Worm (Caenorhabditis elegans) whole organism, L3 larva: Measurements from ENCODE around the gene ceh-41.

ENCODE experiments used
- R02D3.7 ChIP-seq: fragments of 150-350 bp; optimal IDR thresholded peaks from 2 replicates; lab custom pipeline; 2014; ENCODE audit warnings: missing biosample characterization, missing genetic modification characterization
- ZK546.5 ChIP-seq: sonication (generic microtip); optimal IDR thresholded peaks from 2 replicates; lab custom pipeline; 2017; ENCODE audit warnings: missing biosample characterization, missing genetic modification characterization
- jun-1 ChIP-seq: fragments of 150-350 bp; optimal IDR thresholded peaks from 2 replicates; lab custom pipeline; 2014; ENCODE audit warnings: missing biosample characterization, missing genetic modification reagents, missing genetic modification characterization
- nhr-28 ChIP-seq: fragments of 150-350 bp; optimal IDR thresholded peaks from 2 replicates; lab custom pipeline; 2014; ENCODE audit warnings: missing biosample characterization, missing genetic modification characterization
- pha-4 ChIP-seq: fragments of 150-350 bp; optimal IDR thresholded peaks from 2 replicates; lab custom pipeline; 2014; ENCODE audit warnings: missing biosample characterization, missing genetic modification reagents, missing genetic modification characterization
- ztf-11 ChIP-seq: fragments of 150-350 bp; optimal IDR thresholded peaks from 2 replicates; lab custom pipeline; 2014; ENCODE audit warnings: missing biosample characterization, missing genetic modification characterization

DNA sequence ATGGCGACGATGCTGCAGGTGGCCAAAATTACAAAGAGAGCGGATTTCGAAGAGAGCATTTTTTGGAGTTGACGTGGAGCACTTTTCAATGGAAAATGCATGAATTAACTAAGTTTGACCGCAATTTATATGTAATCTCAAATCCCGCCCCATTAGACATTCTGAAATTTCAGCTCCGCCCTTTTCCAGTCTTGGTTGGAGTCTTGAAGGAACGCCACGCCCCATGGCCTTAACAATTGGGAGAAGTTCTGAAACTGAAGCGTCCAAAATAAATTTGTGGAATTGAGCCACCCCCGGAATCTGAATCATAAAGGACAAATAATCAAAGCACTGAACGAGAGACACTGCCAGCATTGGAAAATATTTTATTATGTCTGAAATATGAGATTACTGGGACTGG lies 48.8 kb upstream of the ceh-41 start, which contains the start of gene B0294.1:
- TF ChIP-seq nhr-28 (tag; lab: Kevin White, UChicago) (no peak), R02D3.7 (tag; lab: Kevin White, UChicago) (no peak), pha-4 (no peak), ztf-11 (no peak), ZK546.5 (tag; lab: Kevin White, UChicago) (no peak), jun-1 (tag; lab: Kevin White, UChicago) (no peak)
